Fruit fly (Drosophila melanogaster): ENCODE results near the gene FER.

DNA sequence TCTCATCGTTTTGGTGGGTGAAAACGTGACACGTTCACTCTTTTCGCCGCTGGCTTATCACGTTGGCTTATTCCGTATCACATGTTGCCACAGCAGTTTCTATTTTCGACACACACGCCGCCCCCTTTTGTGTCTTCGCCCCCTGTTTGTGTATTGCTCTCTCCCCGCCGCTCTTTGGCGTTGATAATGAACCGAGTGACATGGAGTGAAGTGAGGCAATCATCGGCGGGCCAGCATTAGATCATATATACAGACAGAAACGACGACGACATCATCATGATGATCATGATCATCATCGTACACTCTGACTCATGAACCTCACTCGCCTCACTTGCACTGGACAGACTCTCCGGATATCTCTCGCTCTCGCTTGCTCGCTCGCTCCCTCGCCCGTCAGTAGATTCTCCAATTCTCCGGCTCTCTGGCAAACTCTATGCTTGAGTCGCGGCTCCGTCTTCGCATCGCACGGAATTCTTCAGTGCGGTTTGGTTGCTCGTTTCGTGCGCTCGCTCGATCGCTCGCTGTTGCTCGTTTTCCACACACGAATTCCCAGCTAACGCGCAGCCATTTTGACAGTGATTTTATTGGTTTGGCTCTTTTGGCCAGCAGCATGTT is 42.1 kb upstream of the FER start:
- TF ChIP-seq CG8944 (GFP tag; optimal IDR thresholded peaks at IDR 0.05) (no peak), gce (GFP tag; IDR thresholded peaks at IDR 0.05) (no peak), mld (GFP tag; IDR thresholded peaks at IDR 0.05; ENCODE audit: partially characterized antibody) (no peak), CG10147 (GFP tag; optimal IDR thresholded peaks at IDR 0.05) (no peak), ranshi (GFP tag; IDR thresholded peaks at IDR 0.05) (no peak), Lpt (GFP tag; optimal IDR thresholded peaks at IDR 0.05) (no peak), row (GFP tag; IDR thresholded peaks at IDR 0.05) (no peak; the same call in 2 of the 3 replicates), CG42726 (GFP tag; IDR thresholded peaks at IDR 0.05; ENCODE audit: partially characterized antibody) (peak; percentile 37; the same call in 1 of the 2 replicates), lab (GFP tag; optimal IDR thresholded peaks at IDR 0.05) (peak; percentile 16), CG12659 (GFP tag; optimal IDR thresholded peaks at IDR 0.05) (no peak), HLH4C (GFP tag; IDR thresholded peaks at IDR 0.05; ENCODE audit: partially characterized antibody) (peak; percentile 40; the same call in 1 of the 3 replicates), HLH3B (GFP tag; IDR thresholded peaks at IDR 0.05) (no peak), Dll (GFP tag; IDR thresholded peaks at IDR 0.05; ENCODE audit: partially characterized antibody) (no peak)

All from whole organism, embryonic.